Worm (Caenorhabditis elegans) whole organism, young adult: ENCODE results near the gene srd-50.
"Not testable (repeated sequence)": the region's sequence is repeated elsewhere in the genome, so short reads cannot be mapped to it uniquely, and the experiment has no call there.

ENCODE experiments used
- C06A6.2 ChIP-seq: fragments of 200-800 bp; sonication (Bioruptor generic); conservative IDR thresholded peaks from 2 replicates; pipeline ENCODE4 v1.3.6; 2022; ENCODE audit warnings: missing genetic modification characterization, missing compliant biosample characterization
- F10E7.11 ChIP-seq: sonication (generic microtip); optimal IDR thresholded peaks from 2 replicates; lab custom pipeline; 2017; ENCODE audit warnings: mild to moderate bottlenecking, missing genetic modification characterization, moderate library complexity, missing compliant biosample characterization
- F39B2.1 ChIP-seq: fragments of 200-800 bp; sonication (Bioruptor generic); IDR thresholded peaks from 2 replicates; pipeline ENCODE4 v1.3.6; 2022; ENCODE audit warnings: missing genetic modification reagents, missing genetic modification characterization, missing compliant biosample characterization
- T07F8.4 ChIP-seq: sonication (generic microtip); optimal IDR thresholded peaks from 2 replicates; lab custom pipeline; 2016; ENCODE audit warnings: mild to moderate bottlenecking, missing genetic modification characterization, moderate library complexity, missing compliant biosample characterization
- aptf-2 ChIP-seq: fragments of 200-800 bp; sonication (Bioruptor generic); conservative IDR thresholded peaks from 2 replicates; pipeline ENCODE4 v1.3.6; 2022; ENCODE audit warnings: missing genetic modification reagents, missing genetic modification characterization, missing compliant biosample characterization
- athp-1 ChIP-seq: sonication (generic microtip); optimal IDR thresholded peaks from 2 replicates; lab custom pipeline; 2017; ENCODE audit warnings: mild to moderate bottlenecking, missing genetic modification characterization, missing compliant biosample characterization
- die-1 ChIP-seq: sonication (generic microtip); optimal IDR thresholded peaks from 2 replicates; lab custom pipeline; 2016; ENCODE audit warnings: missing genotype, mild to moderate bottlenecking, missing genetic modification characterization, missing compliant biosample characterization

srd-50 gene

DNA sequence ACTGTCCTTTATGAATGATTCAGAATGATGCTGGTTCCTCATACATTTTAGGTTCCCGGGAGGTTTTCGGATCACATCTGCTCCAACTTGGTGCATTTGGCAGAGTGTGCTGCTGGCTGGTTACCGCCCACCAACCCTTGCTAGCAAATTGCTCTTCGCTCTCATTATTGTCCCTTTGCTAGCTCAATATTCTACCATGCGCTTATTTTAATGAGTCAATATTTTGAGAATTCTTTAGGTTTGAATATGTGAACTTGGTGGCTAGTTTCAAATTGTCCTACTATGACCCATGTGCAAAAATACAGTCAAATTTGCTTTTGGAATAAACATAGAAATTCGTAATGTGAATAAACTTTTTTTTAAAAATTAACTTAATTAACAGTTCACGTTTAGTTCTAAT is 46.5 kb downstream of the srd-50 start:
- TF ChIP-seq aptf-2 (GFP tag; lab: Robert Waterston, UW) = no peak
- TF ChIP-seq, all 124 proteins: peak for 0

DNA sequence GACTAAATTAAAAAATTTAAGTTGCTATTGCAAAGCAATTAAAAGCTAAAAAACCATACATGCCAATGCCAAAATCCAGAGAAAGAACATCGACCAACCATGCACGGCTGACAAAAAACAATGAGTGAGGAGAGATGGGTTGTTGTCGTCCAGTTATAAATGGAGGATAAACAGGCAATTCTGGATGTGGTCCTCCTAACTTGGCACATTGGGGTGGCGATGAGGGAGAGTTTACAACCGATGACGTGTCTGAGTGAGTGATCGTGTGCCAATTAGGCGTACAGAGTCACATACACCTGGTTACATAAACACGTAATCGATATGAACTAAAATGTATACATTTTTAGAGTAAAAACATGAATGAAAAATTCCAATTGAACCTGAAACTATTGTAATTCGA is 50.2 kb downstream of the srd-50 start, which contains the start of gene C29F7.10:
TSS of gene C29F7.10 (minus strand) at position 101 of the 400 bp plus-strand sequence.
- TF ChIP-seq F10E7.11, F39B2.1, die-1: not testable (repeated sequence)

- TF ChIP-seq T07F8.4 (tag; lab: Kevin White, UChicago); C06A6.2 (GFP tag; lab: Robert Waterston, UW); athp-1: not testable (repeated sequence)
Observed at ce11 chrX:13428755-13429154, 52.8 kb downstream of the srd-50 start, which contains the start of gene fkh-4. TSS of gene fkh-4 (minus strand) at chrX:13428855.
